Worm (Caenorhabditis elegans): ENCODE data around the gene C06E4.8.
"Not testable (repeated sequence)": the region's sequence is repeated elsewhere in the genome, so short reads cannot be mapped to it uniquely, and the experiment has no call there.

Gene C06E4.8

DNA sequence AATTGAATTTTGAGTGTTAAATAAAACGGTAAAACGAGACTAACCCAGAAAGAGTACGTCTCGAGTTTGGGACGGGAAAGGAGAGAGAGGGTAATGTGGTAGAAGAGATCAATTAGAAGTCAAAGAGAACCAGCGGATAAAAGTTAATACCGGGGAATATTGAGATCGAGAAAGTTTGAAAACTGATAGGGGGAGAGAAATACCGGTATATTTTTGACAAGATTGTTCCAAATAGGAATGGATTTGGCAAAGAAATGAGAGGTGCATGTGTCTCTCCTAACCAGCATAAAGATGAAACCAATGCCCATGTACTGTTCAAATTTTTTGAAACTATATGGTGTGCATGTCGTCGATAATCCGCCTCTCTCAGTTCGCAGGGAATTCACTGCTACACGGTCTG lies 31.0 kb downstream of the C06E4.8 start, which contains the start of gene C06E4.5:
C06E4.5 (plus strand) TSS at position 301 of the 400 bp plus-strand sequence.
- not testable (repeated sequence) for TF ChIP-seq K02D7.2, eyg-1, elt-4 (tag; optimal IDR thresholded peaks at IDR 0.05)

DNA sequence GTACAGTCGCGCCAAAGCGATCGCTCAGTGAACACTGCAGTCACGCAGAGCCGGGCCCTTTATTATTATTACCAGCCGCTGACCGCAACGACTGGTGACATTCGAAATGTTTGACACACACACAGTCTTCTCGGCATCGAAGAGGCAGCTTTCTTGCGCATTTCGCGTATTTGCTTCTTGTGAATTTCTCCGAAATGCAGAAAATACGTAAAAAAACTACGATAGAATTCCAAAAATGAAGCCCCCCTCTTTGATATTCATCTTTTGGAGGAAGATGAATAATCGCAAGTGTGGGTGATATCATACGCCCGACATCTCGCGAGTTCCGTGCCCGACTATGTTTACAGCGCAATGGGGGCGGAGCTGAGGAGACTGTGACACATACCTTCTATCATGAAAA lies 32.4 kb downstream of the C06E4.8 start:
- TF ChIP-seq tbx-7 (tag; optimal IDR thresholded peaks at IDR 0.05) (no peak), sox-4 (tag; optimal IDR thresholded peaks at IDR 0.05) (no peak), K09A11.1 (tag; optimal IDR thresholded peaks at IDR 0.05; ENCODE audit: insufficient read depth) (no peak), hlh-8 (tag; optimal IDR thresholded peaks at IDR 0.05) (no peak), ceh-30 (tag; optimal IDR thresholded peaks at IDR 0.05) (no peak), dve-1 (tag; optimal IDR thresholded peaks at IDR 0.05) (no peak)

DNA sequence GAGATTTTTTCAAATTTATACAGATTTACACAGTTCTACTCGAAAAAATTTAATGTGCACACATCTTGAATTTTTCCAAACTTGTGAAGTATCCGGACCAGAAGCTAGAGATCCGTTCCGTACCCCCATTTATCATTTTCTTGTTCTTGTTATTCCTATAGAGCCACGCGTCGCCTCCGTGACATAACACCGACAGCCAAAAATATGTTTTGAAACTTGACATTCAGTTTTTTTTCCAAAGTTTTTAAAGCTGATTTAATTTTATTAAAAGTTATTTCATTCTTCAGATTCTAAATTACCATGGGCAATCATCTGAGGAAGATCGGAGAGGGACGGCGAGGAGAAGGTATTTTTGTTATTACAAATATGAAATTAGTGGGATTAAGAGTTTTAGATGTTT lies 35.5 kb downstream of the C06E4.8 start, which contains the start of gene D2024.18:
D2024.18 (plus strand) TSS at position 301 of the 400 bp plus-strand sequence.
- no peak for TF ChIP-seq fkh-10 (GFP tag; optimal IDR thresholded peaks at IDR 0.05)
- TF ChIP-seq ceh-48 (tag; optimal IDR thresholded peaks at IDR 0.05) = no peak
- TF ChIP-seq ets-4 (tag; optimal IDR thresholded peaks at IDR 0.05) = no peak
- TF ChIP-seq mec-3 (tag; optimal IDR thresholded peaks at IDR 0.05; ENCODE audit: borderline replicate concordance) = no peak
- TF ChIP-seq nfya-1 (tag; optimal IDR thresholded peaks at IDR 0.05) = no peak
- no peak for TF ChIP-seq pqm-1 (tag; optimal IDR thresholded peaks at IDR 0.05)
- no peak for TF ChIP-seq ceh-24 (tag; optimal IDR thresholded peaks at IDR 0.05)
- TF ChIP-seq ttx-3 (tag; optimal IDR thresholded peaks at IDR 0.05) = no peak
- no peak for TF ChIP-seq sox-4 (tag; optimal IDR thresholded peaks at IDR 0.05)
- no peak for TF ChIP-seq eyg-1 (tag; optimal IDR thresholded peaks at IDR 0.05)
- no peak for TF ChIP-seq sox-2 (GFP tag; IDR thresholded peaks at IDR 0.05)
- no peak for TF ChIP-seq K02D7.2 (tag; optimal IDR thresholded peaks at IDR 0.05)
- TF ChIP-seq hlh-15 (tag; optimal IDR thresholded peaks at IDR 0.05) = no peak
- no peak for TF ChIP-seq ceh-6 (GFP tag; optimal IDR thresholded peaks at IDR 0.05)
- TF ChIP-seq odd-2 (tag; optimal IDR thresholded peaks at IDR 0.05) = no peak

DNA sequence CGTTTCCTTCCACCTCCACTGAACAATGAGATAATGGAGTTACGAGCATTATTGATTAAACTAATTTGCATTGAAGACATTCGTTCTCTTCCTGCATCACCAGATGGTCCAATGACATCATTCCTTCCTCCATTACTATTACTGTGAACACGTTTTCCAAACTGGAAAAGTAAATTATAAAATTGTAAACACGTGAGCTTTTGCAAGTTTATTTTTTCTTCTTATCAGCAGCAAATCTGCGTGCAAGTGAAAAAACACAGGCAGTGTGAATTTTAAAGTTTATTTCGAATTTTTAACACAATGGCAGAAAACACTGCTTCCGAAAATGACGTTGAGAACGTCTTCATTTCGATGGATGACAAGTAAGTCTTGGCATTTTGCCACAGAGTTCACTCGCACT lies 38.4 kb downstream of the C06E4.8 start, which contains the start of gene D2024.1:
D2024.1 (plus strand) TSS at position 301 of the 400 bp plus-strand sequence.
- TF ChIP-seq ttx-3 (tag; optimal IDR thresholded peaks at IDR 0.05); hlh-13 (GFP tag; optimal IDR thresholded peaks at IDR 0.05); ceh-48 (tag; optimal IDR thresholded peaks at IDR 0.05): not testable (repeated sequence)

DNA sequence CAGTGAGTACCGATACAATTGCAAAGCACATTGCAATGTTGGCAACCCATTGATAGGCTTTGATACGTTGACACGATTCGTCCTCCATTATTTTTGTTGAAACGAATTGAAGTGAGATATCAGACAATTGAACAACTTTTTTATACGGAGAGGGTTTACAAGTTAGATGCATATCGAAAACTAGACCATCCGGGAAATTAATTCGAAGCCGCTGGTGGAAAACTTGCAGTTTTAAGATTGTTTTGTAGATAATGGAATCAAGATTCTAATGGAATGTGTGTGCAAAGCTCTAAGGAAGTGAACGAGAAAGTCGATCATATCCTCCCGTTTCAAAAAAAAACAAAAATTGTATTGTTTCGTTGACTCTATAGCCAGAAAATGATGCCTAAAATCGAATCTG lies 39.1 kb downstream of the C06E4.8 start, which contains the start of gene col-114:
col-114 (minus strand) TSS at position 101 of the 400 bp plus-strand sequence.
- TF ChIP-seq syd-9 (tag; optimal IDR thresholded peaks at IDR 0.05) = no peak
- TF ChIP-seq che-1 (tag; optimal IDR thresholded peaks at IDR 0.05) = no peak
- TF ChIP-seq hlh-6 (tag; optimal IDR thresholded peaks at IDR 0.05) = no peak
- TF ChIP-seq fkh-6 (tag; optimal IDR thresholded peaks at IDR 0.05) = no peak

DNA sequence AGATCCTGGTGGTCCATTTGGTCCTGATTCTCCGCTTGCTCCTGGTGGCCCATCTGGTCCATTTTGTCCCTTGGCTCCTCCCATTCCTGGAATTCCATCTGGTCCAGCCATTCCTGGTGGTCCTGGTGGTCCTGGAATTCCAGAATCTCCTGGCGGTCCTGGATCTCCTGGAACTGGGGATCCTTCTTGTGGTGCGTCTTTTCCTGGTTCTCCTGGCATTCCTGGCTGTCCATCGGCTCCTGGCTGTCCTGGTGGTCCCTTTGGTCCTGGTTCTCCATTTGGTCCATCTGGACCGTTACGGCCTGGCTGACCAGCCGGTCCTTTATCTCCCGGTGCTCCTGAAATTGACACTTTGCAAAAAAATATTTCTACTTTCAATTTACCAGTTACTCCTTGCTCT lies 40.1 kb downstream of the C06E4.8 start:
- TF ChIP-seq lim-6 (tag; optimal IDR thresholded peaks at IDR 0.05) = no peak
- no peak for TF ChIP-seq hlh-6 (tag; optimal IDR thresholded peaks at IDR 0.05)
- TF ChIP-seq C38D4.7 (GFP tag; optimal IDR thresholded peaks at IDR 0.05) = no peak
- no peak for TF ChIP-seq nhr-232 (tag; optimal IDR thresholded peaks at IDR 0.05)
- TF ChIP-seq che-1 (tag; optimal IDR thresholded peaks at IDR 0.05) = no peak
- no peak for TF ChIP-seq ref-2 (tag; optimal IDR thresholded peaks at IDR 0.05)
- TF ChIP-seq ceh-9 (tag; optimal IDR thresholded peaks at IDR 0.05) = no peak
- TF ChIP-seq ttx-3 (tag; optimal IDR thresholded peaks at IDR 0.05) = no peak
- no peak for TF ChIP-seq hlh-8 (tag; optimal IDR thresholded peaks at IDR 0.05)
- no peak for TF ChIP-seq ets-4 (tag; optimal IDR thresholded peaks at IDR 0.05)
- no peak for TF ChIP-seq unc-86 (tag; optimal IDR thresholded peaks at IDR 0.05)
- no peak for TF ChIP-seq C08G9.2 (tag; optimal IDR thresholded peaks at IDR 0.05)
- TF ChIP-seq ama-1 (optimal IDR thresholded peaks at IDR 0.05) = no peak
- no peak for TF ChIP-seq tbx-7 (tag; optimal IDR thresholded peaks at IDR 0.05)
- no peak for TF ChIP-seq hlh-15 (tag; optimal IDR thresholded peaks at IDR 0.05)
- TF ChIP-seq ceh-48 (tag; optimal IDR thresholded peaks at IDR 0.05) = no peak
- TF ChIP-seq pha-4 (tag; optimal IDR thresholded peaks at IDR 0.05) = no peak

All from whole organism, late embryonic.